Fruit fly (Drosophila melanogaster): Measurements from ENCODE around the gene Shab.

The Shab gene

dm6 chr3L:2851771-2852170 is 43.0 kb upstream of the Shab start (continued):
- TF ChIP-seq sim (GFP tag; IDR thresholded peaks at IDR 0.05) = no peak
- 0 out of 2 replicates have a peak, but pooled peaks have one; percentile 36 for TF ChIP-seq CG5953 (GFP tag; IDR thresholded peaks at IDR 0.05)
- peak; percentile 33 for TF ChIP-seq CG4617 (GFP tag; optimal IDR thresholded peaks at IDR 0.05; ENCODE audit: borderline replicate concordance)
- TF ChIP-seq GATAe (GFP tag; conservative IDR thresholded peaks at IDR 0.05) = no peak
- peak; percentile 16; the same call in 1 of the 2 replicates for TF ChIP-seq klu (GFP tag; IDR thresholded peaks at IDR 0.05)
- TF ChIP-seq CG4424 (GFP tag; optimal IDR thresholded peaks at IDR 0.05) = peak; percentile 14
- no peak for TF ChIP-seq D (optimal IDR thresholded peaks at IDR 0.05)
- no peak for TF ChIP-seq D (GFP tag; optimal IDR thresholded peaks at IDR 0.05)
- peak; percentile 55 for TF ChIP-seq CG12942 (GFP tag; optimal IDR thresholded peaks at IDR 0.05)
- peak; percentile 2 for TF ChIP-seq CG31388 (GFP tag; optimal IDR thresholded peaks at IDR 0.05)
- no peak for TF ChIP-seq CG1233 (GFP tag; optimal IDR thresholded peaks at IDR 0.05)
- TF ChIP-seq CoRest (tag; optimal IDR thresholded peaks at IDR 0.05) = peak; percentile 70
- TF ChIP-seq fu2 (GFP tag; optimal IDR thresholded peaks at IDR 0.05) = peak; percentile 50
- TF ChIP-seq chinmo (GFP tag; IDR thresholded peaks at IDR 0.05; ENCODE audit: partially characterized antibody) = 0 out of 4 replicates have a peak, but pooled peaks have one; percentile 64
- no peak for TF ChIP-seq gce (GFP tag; IDR thresholded peaks at IDR 0.05)
- peak; percentile 1 for TF ChIP-seq CG17359 (tag; optimal IDR thresholded peaks at IDR 0.05)
- no peak for TF ChIP-seq CG10321 (GFP tag; IDR thresholded peaks at IDR 0.05)
- peak; percentile 42 for TF ChIP-seq CG14965 (GFP tag; optimal IDR thresholded peaks at IDR 0.05; ENCODE audit: borderline replicate concordance)
- TF ChIP-seq gt (GFP tag; IDR thresholded peaks at IDR 0.05) = no peak
- no peak for TF ChIP-seq cad (GFP tag; optimal IDR thresholded peaks at IDR 0.05)
- TF ChIP-seq amos (GFP tag; IDR thresholded peaks at IDR 0.05; ENCODE audit: partially characterized antibody) = peak; percentile 83
- TF ChIP-seq CG7928 (GFP tag; optimal IDR thresholded peaks at IDR 0.05) = no peak
- TF ChIP-seq CG18476 (GFP tag; optimal IDR thresholded peaks at IDR 0.05) = no peak
- TF ChIP-seq CG10431 (GFP tag; optimal IDR thresholded peaks at IDR 0.05) = no peak
- TF ChIP-seq Dek (tag; optimal IDR thresholded peaks at IDR 0.05) = peak; percentile 58
- TF ChIP-seq CG11456 (GFP tag; IDR thresholded peaks at IDR 0.05) = peak; percentile 96
- no peak for TF ChIP-seq Fer2 (tag; optimal IDR thresholded peaks at IDR 0.05)
- no peak for TF ChIP-seq CG2875 (GFP tag; optimal IDR thresholded peaks at IDR 0.05)
- no peak for TF ChIP-seq CG6689 (GFP tag; IDR thresholded peaks at IDR 0.05)
- TF ChIP-seq dm (GFP tag; optimal IDR thresholded peaks at IDR 0.05) = peak; percentile 26
- TF ChIP-seq vvl (GFP tag; IDR thresholded peaks at IDR 0.05) = peak; percentile 77
- peak; percentile 57 for TF ChIP-seq CG12155 (GFP tag; optimal IDR thresholded peaks at IDR 0.05)
- TF ChIP-seq CG13894 (tag; optimal IDR thresholded peaks at IDR 0.05) = no peak
- peak; percentile 76 for TF ChIP-seq CG9817 (tag; optimal IDR thresholded peaks at IDR 0.05)
- TF ChIP-seq CG3995 (GFP tag; optimal IDR thresholded peaks at IDR 0.05) = no peak
- no peak for TF ChIP-seq bowl (GFP tag; IDR thresholded peaks at IDR 0.05)
- TF ChIP-seq row (GFP tag; IDR thresholded peaks at IDR 0.05) = 0 out of 3 replicates have a peak, but pooled peaks have one; percentile 34
- TF ChIP-seq stwl (tag; optimal IDR thresholded peaks at IDR 0.05) = peak; percentile 77
- no peak for TF ChIP-seq kni (GFP tag; optimal IDR thresholded peaks at IDR 0.05)
- no peak for TF ChIP-seq CG10147 (GFP tag; optimal IDR thresholded peaks at IDR 0.05)
- peak; percentile 39 for TF ChIP-seq CG4282 (GFP tag; optimal IDR thresholded peaks at IDR 0.05)
- TF ChIP-seq br (optimal IDR thresholded peaks at IDR 0.05) = no peak
- TF ChIP-seq kay (GFP tag; optimal IDR thresholded peaks at IDR 0.05) = no peak
- TF ChIP-seq CG7987 (GFP tag; optimal IDR thresholded peaks at IDR 0.05) = peak; percentile 56
- TF ChIP-seq sr (GFP tag; IDR thresholded peaks at IDR 0.05) = no peak
- no peak for TF ChIP-seq CG11696 (GFP tag; IDR thresholded peaks at IDR 0.05)
- TF ChIP-seq CG32532 (GFP tag; IDR thresholded peaks at IDR 0.05) = peak; percentile 85
- peak; percentile 46 for TF ChIP-seq vfl (GFP tag; optimal IDR thresholded peaks at IDR 0.05)
- no peak for TF ChIP-seq fd64A (GFP tag; optimal IDR thresholded peaks at IDR 0.05)
- TF ChIP-seq Camta (GFP tag; optimal IDR thresholded peaks at IDR 0.05) = peak; percentile 75
- TF ChIP-seq chn (GFP tag; optimal IDR thresholded peaks at IDR 0.05) = peak; percentile 71
- peak; percentile 39 for TF ChIP-seq CG12744 (GFP tag; optimal IDR thresholded peaks at IDR 0.05)

All from whole organism, embryonic.